Worm (Caenorhabditis elegans): ENCODE results near the gene svh-5.

DNA sequence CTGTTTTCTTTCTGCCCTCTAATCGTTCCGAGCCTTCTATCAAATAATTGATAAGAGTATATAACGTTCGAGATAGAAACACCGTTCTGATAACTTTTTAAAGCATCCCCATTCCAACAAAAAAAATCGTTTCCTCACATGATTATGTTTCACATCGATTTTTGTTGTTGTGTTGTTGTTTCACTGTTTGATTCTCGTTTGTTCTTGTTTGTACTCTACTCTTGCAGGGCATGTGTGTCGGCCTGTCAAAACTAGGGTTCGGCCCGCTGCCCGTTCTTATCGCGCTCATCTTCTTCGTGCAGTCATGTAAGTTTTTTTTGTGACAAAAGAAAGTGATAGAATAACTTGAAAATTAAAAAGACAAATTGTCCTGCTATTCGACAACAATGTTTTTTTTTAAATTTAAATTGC lies 11.9 kb downstream of the svh-5 start, which contains the start of gene C33A11.2:
- TF ChIP-seq hpl-2 (GFP tag; optimal IDR thresholded peaks at IDR 0.05) = no peak
- no peak for TF ChIP-seq skn-1 (tag; optimal IDR thresholded peaks at IDR 0.05)
- no peak for TF ChIP-seq snpc-4 (tag; optimal IDR thresholded peaks at IDR 0.05)
- TF ChIP-seq nhr-11 (tag; optimal IDR thresholded peaks at IDR 0.05) = no peak

Data from whole organism, L1 larva.